Worm (Caenorhabditis elegans) whole organism, L2 larva: ENCODE measurements around the gene fbxa-90.

ENCODE experiments used
- aly-2 ChIP-seq: fragments of 150-350 bp; optimal IDR thresholded peaks from 2 replicates; lab custom pipeline; 2014; ENCODE audit warnings: missing biosample characterization, missing genetic modification characterization
- ceh-82 ChIP-seq: fragments of 150-350 bp; optimal IDR thresholded peaks from 2 replicates; lab custom pipeline; 2014; ENCODE audit warnings: missing biosample characterization, missing genetic modification characterization
- elt-1 ChIP-seq: fragments of 150-350 bp; optimal IDR thresholded peaks from 2 replicates; lab custom pipeline; 2014; ENCODE audit warnings: missing biosample characterization, missing genetic modification characterization
- lin-11 ChIP-seq: fragments of 150-350 bp; sonication (generic microtip); optimal IDR thresholded peaks from 2 replicates; lab custom pipeline; 2014; ENCODE audit warnings: missing biosample characterization, missing genetic modification characterization, inconsistent platforms, mixed read lengths
- lin-13 ChIP-seq: fragments of 150-350 bp; optimal IDR thresholded peaks from 2 replicates; lab custom pipeline; 2014; ENCODE audit warnings: missing biosample characterization, missing genetic modification reagents, missing genetic modification characterization
- skn-1 ChIP-seq: sonication (generic microtip); optimal IDR thresholded peaks from 2 replicates; lab custom pipeline; 2017; ENCODE audit warnings: missing biosample characterization, missing genetic modification characterization
- unc-39 ChIP-seq: fragments of 150-350 bp; optimal IDR thresholded peaks from 2 replicates; lab custom pipeline; 2014; ENCODE audit warnings: missing biosample characterization, missing genetic modification characterization
- unc-62 ChIP-seq: fragments of 150-350 bp; optimal IDR thresholded peaks from 2 replicates; lab custom pipeline; 2014; ENCODE audit warnings: missing biosample characterization, missing genetic modification reagents, missing genetic modification characterization

DNA sequence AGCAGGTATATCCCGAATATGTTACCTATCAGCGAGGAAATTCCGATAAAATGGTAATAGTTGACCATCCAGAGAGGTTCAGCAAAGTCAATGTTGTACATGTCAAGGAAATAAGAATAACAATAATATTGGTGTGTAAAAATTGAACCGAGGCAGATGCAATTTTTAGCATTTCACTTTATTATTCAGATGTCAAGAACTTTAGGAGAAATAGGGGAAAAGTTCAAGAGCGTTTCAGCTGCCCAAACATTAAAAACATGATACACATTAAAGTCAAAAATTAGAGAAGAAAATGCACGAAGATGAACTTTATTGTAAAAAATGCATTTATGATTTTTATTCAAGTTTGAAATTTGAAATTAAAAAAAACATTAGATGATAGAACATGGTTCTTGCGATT is 41.7 kb downstream of the fbxa-90 start, which contains the start of gene sri-69:
- no peak for TF ChIP-seq skn-1 (tag; lab: Kevin White, UChicago)
- TF ChIP-seq elt-1 (tag; lab: Kevin White, UChicago), result no peak
- TF ChIP-seq lin-13, result no peak
- TF ChIP-seq unc-39, result no peak
- no peak for TF ChIP-seq ceh-82 (tag; lab: Kevin White, UChicago)
- no peak for TF ChIP-seq lin-11 (tag; lab: Kevin White, UChicago)
- TF ChIP-seq unc-62 (GFP tag; lab: Kevin White, UChicago), result no peak
- TF ChIP-seq aly-2 (tag; lab: Kevin White, UChicago), result no peak
